Fruit fly (Drosophila melanogaster): ENCODE results near the gene CG14655.

The CG14655 gene

DNA sequence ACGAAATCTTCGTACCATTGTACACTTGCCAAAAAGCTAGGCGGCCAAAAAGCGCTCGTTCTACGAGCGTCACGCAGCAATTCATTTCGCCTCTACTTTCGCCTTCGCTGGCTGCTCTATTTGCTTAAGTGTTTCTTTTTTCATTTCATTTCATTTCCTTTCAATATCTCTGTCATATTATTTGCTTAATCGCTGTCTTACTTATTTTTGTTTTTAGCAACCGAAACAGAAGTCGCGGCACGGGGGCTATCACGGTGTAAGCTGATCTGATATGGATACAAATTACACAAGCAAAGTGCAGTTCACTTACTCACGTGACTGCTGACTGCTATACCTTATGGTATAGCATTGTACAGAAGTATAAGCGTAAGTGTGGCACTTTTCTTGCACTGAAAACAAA is 8.8 kb downstream of the CG14655 start:
- TF ChIP-seq CG14711 (tag; optimal IDR thresholded peaks at IDR 0.05) (no peak), tj (GFP tag; optimal IDR thresholded peaks at IDR 0.05) (peak; percentile 78)

DNA sequence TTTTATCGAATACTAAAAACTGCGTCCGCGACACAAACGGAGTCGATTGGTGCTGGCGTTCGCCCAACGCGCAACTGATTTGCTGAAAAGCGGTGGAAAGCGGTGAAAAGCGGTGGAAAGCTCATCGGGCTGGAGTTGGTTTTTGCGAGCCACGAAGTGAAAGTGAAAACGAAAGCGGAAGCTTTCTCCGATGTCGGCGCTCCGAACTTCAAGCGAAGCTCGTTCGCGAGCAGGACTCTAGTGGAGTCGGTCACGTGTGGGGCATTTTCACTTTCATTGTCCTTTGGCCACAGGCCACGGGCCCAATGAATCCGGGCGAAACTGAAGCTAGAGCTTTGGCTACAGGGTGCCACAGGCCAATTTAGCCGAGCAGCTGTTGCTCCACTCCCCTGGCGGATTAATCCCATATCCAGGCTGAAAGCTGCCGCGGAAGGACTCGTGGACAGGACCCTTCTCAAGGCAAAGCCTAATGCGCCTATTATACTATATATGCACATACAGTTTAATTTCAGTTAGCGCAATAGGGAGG is 11.3 kb downstream of the CG14655 start:
- TF ChIP-seq CG11617 (GFP tag; optimal IDR thresholded peaks at IDR 0.05) (no peak), CG12768 (GFP tag; optimal IDR thresholded peaks at IDR 0.05) (no peak), cnc (optimal IDR thresholded peaks at IDR 0.05) (no peak), Mnt (GFP tag; optimal IDR thresholded peaks at IDR 0.05) (no peak), CG14711 (tag; optimal IDR thresholded peaks at IDR 0.05) (no peak), pad (GFP tag; optimal IDR thresholded peaks at IDR 0.05) (no peak), Hr96 (GFP tag; optimal IDR thresholded peaks at IDR 0.05) (no peak), Clk (GFP tag; optimal IDR thresholded peaks at IDR 0.05) (no peak), toe (GFP tag; optimal IDR thresholded peaks at IDR 0.05) (no peak), CG7101 (tag; optimal IDR thresholded peaks at IDR 0.05) (no peak), CG7045 (GFP tag; optimal IDR thresholded peaks at IDR 0.05) (no peak), cic (GFP tag; optimal IDR thresholded peaks at IDR 0.05) (no peak), CG1620 (GFP tag; optimal IDR thresholded peaks at IDR 0.05) (no peak), ovo (GFP tag; optimal IDR thresholded peaks at IDR 0.05) (no peak), tj (GFP tag; optimal IDR thresholded peaks at IDR 0.05) (no peak), bab1 (GFP tag; optimal IDR thresholded peaks at IDR 0.05) (no peak), CG5204 (GFP tag; optimal IDR thresholded peaks at IDR 0.05) (no peak), Crg-1 (GFP tag; optimal IDR thresholded peaks at IDR 0.05) (no peak), CG33017 (tag; optimal IDR thresholded peaks at IDR 0.05) (no peak), kay (GFP tag; ENCODE audit: borderline replicate concordance) (no peak)

DNA sequence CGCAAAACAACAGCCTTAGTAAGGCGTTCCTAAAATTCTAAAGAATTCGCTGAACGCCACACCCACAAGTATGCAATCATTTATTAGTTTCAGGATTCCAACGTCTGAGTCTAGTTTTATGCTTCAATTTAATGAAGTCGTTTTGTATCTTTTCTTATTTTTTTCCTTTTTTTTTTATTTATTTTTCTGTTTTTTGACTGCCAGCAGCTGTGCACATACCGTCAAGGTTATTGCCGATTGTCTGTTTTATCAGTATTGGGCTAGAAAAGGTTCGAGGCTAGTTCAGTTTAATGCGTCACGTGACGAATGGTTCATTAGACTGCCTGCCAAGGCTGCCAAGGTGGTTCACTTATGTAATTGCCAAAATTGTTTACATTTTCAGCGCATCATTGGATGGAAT is 18.7 kb downstream of the CG14655 start:
- TF ChIP-seq tj (GFP tag; optimal IDR thresholded peaks at IDR 0.05) (no peak), cnc (optimal IDR thresholded peaks at IDR 0.05) (no peak), cic (GFP tag; optimal IDR thresholded peaks at IDR 0.05) (no peak), CG12768 (GFP tag; optimal IDR thresholded peaks at IDR 0.05) (no peak), toe (GFP tag; optimal IDR thresholded peaks at IDR 0.05) (no peak), CG33017 (tag; optimal IDR thresholded peaks at IDR 0.05) (no peak), CG5204 (GFP tag; optimal IDR thresholded peaks at IDR 0.05) (no peak), ovo (GFP tag; optimal IDR thresholded peaks at IDR 0.05) (no peak), Crg-1 (GFP tag; optimal IDR thresholded peaks at IDR 0.05) (no peak), Mnt (GFP tag; optimal IDR thresholded peaks at IDR 0.05) (no peak), Hr96 (GFP tag; optimal IDR thresholded peaks at IDR 0.05) (no peak), kay (GFP tag; ENCODE audit: borderline replicate concordance) (no peak), Clk (GFP tag; optimal IDR thresholded peaks at IDR 0.05) (no peak), CG1620 (GFP tag; optimal IDR thresholded peaks at IDR 0.05) (no peak), pad (GFP tag; optimal IDR thresholded peaks at IDR 0.05) (no peak), CG7101 (tag; optimal IDR thresholded peaks at IDR 0.05) (no peak), CG14711 (tag; optimal IDR thresholded peaks at IDR 0.05) (no peak), CG11617 (GFP tag; optimal IDR thresholded peaks at IDR 0.05) (no peak)

DNA sequence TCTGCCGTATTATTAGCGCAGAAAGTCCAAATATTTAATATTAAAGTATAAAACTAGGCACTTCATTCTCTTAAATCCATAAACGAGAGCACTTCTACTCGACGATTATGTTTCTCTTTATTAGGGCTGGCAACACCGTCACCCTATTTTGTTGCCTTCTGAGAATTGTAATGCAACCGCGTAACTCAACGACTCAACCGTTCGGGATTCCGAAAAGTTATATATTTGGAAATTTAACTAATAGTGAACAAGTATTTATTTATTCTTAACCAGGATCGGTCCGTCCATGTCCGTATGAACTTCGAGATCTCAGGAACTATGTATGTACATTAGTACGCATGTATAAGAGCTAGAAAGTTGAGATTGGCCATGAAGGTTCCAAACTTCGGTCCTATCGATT is 30.4 kb downstream of the CG14655 start, which contains the start of gene atms:
Gene atms, plus strand, starts transcription at position 301 of the 400 bp plus-strand sequence.
- TF ChIP-seq CG7101 (tag; optimal IDR thresholded peaks at IDR 0.05) = no peak
- no peak for TF ChIP-seq toe (GFP tag; optimal IDR thresholded peaks at IDR 0.05)
- no peak for TF ChIP-seq tj (GFP tag; optimal IDR thresholded peaks at IDR 0.05)
- no peak for TF ChIP-seq cnc (optimal IDR thresholded peaks at IDR 0.05)
- no peak for TF ChIP-seq Mnt (GFP tag; optimal IDR thresholded peaks at IDR 0.05)
- no peak for TF ChIP-seq bab1 (GFP tag; optimal IDR thresholded peaks at IDR 0.05)
- no peak for TF ChIP-seq Hr96 (GFP tag; optimal IDR thresholded peaks at IDR 0.05)
- TF ChIP-seq pad (GFP tag; optimal IDR thresholded peaks at IDR 0.05) = no peak
- no peak for TF ChIP-seq Crg-1 (GFP tag; optimal IDR thresholded peaks at IDR 0.05)
- TF ChIP-seq ovo (GFP tag; optimal IDR thresholded peaks at IDR 0.05) = no peak
- no peak for TF ChIP-seq CG1620 (GFP tag; optimal IDR thresholded peaks at IDR 0.05)
- no peak for TF ChIP-seq CG14711 (tag; optimal IDR thresholded peaks at IDR 0.05)
- no peak for TF ChIP-seq cic (GFP tag; optimal IDR thresholded peaks at IDR 0.05)
- TF ChIP-seq CG33017 (tag; optimal IDR thresholded peaks at IDR 0.05) = no peak
- TF ChIP-seq CG11617 (GFP tag; optimal IDR thresholded peaks at IDR 0.05) = no peak
- no peak for TF ChIP-seq Clk (GFP tag; optimal IDR thresholded peaks at IDR 0.05)
- no peak for TF ChIP-seq kay (GFP tag; ENCODE audit: borderline replicate concordance)
- TF ChIP-seq CG5204 (GFP tag; optimal IDR thresholded peaks at IDR 0.05) = no peak
- TF ChIP-seq CG12768 (GFP tag; optimal IDR thresholded peaks at IDR 0.05) = no peak
- TF ChIP-seq CG7045 (GFP tag; optimal IDR thresholded peaks at IDR 0.05) = no peak

DNA sequence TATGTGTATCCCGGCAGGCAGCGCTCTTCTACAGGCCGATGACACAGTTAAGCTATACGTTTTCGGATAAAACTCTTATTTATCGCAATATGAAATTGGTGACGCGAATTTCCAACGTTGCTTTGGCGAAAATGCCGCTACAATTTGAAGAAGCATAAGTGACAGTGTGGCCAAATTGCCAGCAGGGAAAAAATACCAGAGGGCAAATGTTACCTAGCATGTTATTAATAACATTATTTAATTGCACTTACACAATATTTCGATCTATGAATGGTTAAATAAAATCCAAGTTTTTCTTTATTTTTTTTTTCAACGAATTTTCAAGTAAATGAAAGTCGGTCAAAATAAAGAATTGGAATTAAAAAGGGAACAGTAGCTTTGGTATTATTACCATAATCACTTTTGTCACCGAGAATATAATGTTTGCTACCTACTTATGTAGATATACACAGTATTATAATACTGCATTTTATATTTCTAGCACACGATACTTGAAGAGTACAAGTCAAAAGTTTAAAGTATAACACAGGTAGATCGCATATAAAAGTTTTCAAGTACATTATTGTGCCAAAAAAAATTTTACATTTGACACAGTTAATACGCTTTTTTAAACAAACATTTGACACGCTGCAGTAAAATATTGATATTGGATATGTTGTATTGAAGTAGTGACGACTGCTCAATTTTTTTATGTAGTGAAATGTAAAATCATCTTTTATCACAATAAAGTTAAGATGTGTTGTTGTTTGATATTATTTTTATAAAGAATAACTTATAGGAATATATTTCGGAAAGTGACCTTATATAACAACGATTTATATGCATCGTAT is 31.0 kb downstream of the CG14655 start, which contains the start of gene tacc:
Gene tacc, minus strand, starts transcription at position 169 of the 830 bp plus-strand sequence.
- TF ChIP-seq CG7045 (GFP tag; optimal IDR thresholded peaks at IDR 0.05) (no peak), cnc (optimal IDR thresholded peaks at IDR 0.05) (no peak), tj (GFP tag; optimal IDR thresholded peaks at IDR 0.05) (no peak), CG11617 (GFP tag; optimal IDR thresholded peaks at IDR 0.05) (no peak), CG12768 (GFP tag; optimal IDR thresholded peaks at IDR 0.05) (no peak), toe (GFP tag; optimal IDR thresholded peaks at IDR 0.05) (no peak), CG5204 (GFP tag; optimal IDR thresholded peaks at IDR 0.05) (no peak), pad (GFP tag; optimal IDR thresholded peaks at IDR 0.05) (no peak), cic (GFP tag; optimal IDR thresholded peaks at IDR 0.05) (no peak)

DNA sequence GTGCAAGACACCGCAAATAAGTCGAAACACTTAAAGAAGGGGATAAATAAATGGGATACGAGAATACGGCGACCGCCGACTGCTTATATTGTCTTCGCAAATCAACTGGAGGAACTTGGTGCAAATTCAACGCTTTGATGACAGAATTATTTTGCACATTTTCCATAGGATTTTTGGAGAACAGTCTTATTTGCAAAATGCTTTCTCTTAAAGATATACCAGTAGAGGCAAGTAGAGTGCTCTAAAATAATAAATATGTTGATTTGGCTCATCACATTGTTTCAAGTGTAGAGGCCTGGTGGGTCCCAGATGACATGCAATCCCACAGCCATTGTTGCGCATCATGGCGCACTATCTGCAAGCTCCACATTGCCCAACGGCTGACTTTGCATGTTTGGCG is 32.8 kb downstream of the CG14655 start:
- TF ChIP-seq tj (GFP tag; optimal IDR thresholded peaks at IDR 0.05) (peak; percentile 89), CG7101 (tag; optimal IDR thresholded peaks at IDR 0.05) (no peak)
